Fruit fly (Drosophila melanogaster) whole organism, embryonic: ENCODE results near the gene Ctr1B.

ENCODE experiments used
- Ada2b ChIP-seq: fragments of 200-800 bp; sonication (Bioruptor generic); IDR thresholded peaks from 2 replicates; pipeline ENCODE4 v1.3.6; 2022; ENCODE audit warnings: missing biosample characterization, missing genetic modification characterization
- CG10267 ChIP-seq: fragments of 200-800 bp; sonication (Bioruptor generic); optimal IDR thresholded peaks from 2 replicates; lab custom pipeline; 2018; ENCODE audit warnings: missing biosample characterization, mild to moderate bottlenecking, missing genetic modification characterization, moderate library complexity
- CG10274 ChIP-seq: fragments of 200-800 bp; sonication (Bioruptor generic); optimal IDR thresholded peaks from 3 replicates; lab custom pipeline; 2017; ENCODE audit warnings: missing biosample characterization, mild to moderate bottlenecking, missing genetic modification characterization
- CG11085 ChIP-seq: fragments of 200-800 bp; sonication (Bioruptor generic); IDR thresholded peaks from 2 replicates; pipeline ENCODE4 v1.3.6; 2022; ENCODE audit warnings: missing biosample characterization, missing genetic modification characterization
- CG11696 ChIP-seq: fragments of 200-800 bp; sonication (Bioruptor generic); IDR thresholded peaks from 2 replicates; pipeline ENCODE4 v1.3.6; 2022; ENCODE audit warnings: missing biosample characterization, missing genetic modification characterization
- CG12219 ChIP-seq: fragments of 200-800 bp; sonication (Bioruptor generic); optimal IDR thresholded peaks from 3 replicates; lab custom pipeline; 2018; ENCODE audit warnings: missing biosample characterization, mild to moderate bottlenecking, missing genetic modification characterization
- CG14441 ChIP-seq: fragments of 200-800 bp; sonication (Bioruptor generic); IDR thresholded peaks from 2 replicates; pipeline ENCODE4 v1.3.6; 2022; ENCODE audit warnings: missing biosample characterization, missing genetic modification characterization
- CG16779 ChIP-seq: fragments of 200-800 bp; sonication (Bioruptor generic); IDR thresholded peaks from 2 replicates; pipeline ENCODE4 v1.3.6; 2022; ENCODE audit warnings: missing biosample characterization, missing genetic modification characterization
- CG16813 ChIP-seq: fragments of 200-800 bp; sonication (Bioruptor generic); IDR thresholded peaks from 3 replicates; pipeline ENCODE4 v1.3.6; 2022; ENCODE audit warnings: missing biosample characterization, missing genetic modification characterization; ENCODE audit not compliant: partially characterized antibody
- CG16863 ChIP-seq: fragments of 200-800 bp; sonication (Bioruptor generic); optimal IDR thresholded peaks from 3 replicates; lab custom pipeline; 2016; ENCODE audit warnings: missing biosample characterization, missing genetic modification characterization
- CG17568 ChIP-seq: fragments of 200-800 bp; sonication (Bioruptor generic); optimal IDR thresholded peaks from 2 replicates; lab custom pipeline; 2018; ENCODE audit warnings: missing biosample characterization, mild to moderate bottlenecking, missing genetic modification characterization, moderate library complexity
- CG18599 ChIP-seq: fragments of 200-800 bp; sonication (Bioruptor generic); optimal IDR thresholded peaks from 3 replicates; lab custom pipeline; 2017; ENCODE audit warnings: missing biosample characterization, missing genetic modification characterization, mild to moderate bottlenecking, moderate library complexity, missing genetic modification reagents
- CG2202 ChIP-seq: fragments of 200-800 bp; sonication (Bioruptor generic); optimal IDR thresholded peaks from 2 replicates; lab custom pipeline; 2018; ENCODE audit warnings: missing biosample characterization, mild to moderate bottlenecking, missing genetic modification characterization
- CG31224 ChIP-seq: fragments of 200-800 bp; sonication (Bioruptor generic); IDR thresholded peaks from 2 replicates; pipeline ENCODE4 v1.3.6; 2022; ENCODE audit warnings: missing biosample characterization, missing genetic modification characterization
- CG32532 ChIP-seq: fragments of 200-800 bp; sonication (Bioruptor generic); IDR thresholded peaks from 2 replicates; pipeline ENCODE4 v1.3.6; 2022; ENCODE audit warnings: missing biosample characterization, missing genetic modification characterization
- CG3281 ChIP-seq: fragments of 200-800 bp; sonication (Bioruptor generic); optimal IDR thresholded peaks from 3 replicates; lab custom pipeline; 2017; ENCODE audit warnings: missing biosample characterization, mild to moderate bottlenecking, missing genetic modification characterization
- CG4617 ChIP-seq: fragments of 200-800 bp; sonication (Bioruptor generic); optimal IDR thresholded peaks from 3 replicates; lab custom pipeline; 2016; ENCODE audit warnings: missing biosample characterization, missing genetic modification characterization, borderline replicate concordance
- CG4707 ChIP-seq: fragments of 200-800 bp; sonication (Bioruptor generic); optimal IDR thresholded peaks from 2 replicates; lab custom pipeline; 2018; ENCODE audit warnings: missing biosample characterization, mild to moderate bottlenecking, missing genetic modification characterization, moderate library complexity
- CG5180 ChIP-seq: fragments of 200-800 bp; sonication (Bioruptor generic); optimal IDR thresholded peaks from 3 replicates; lab custom pipeline; 2017; ENCODE audit warnings: missing biosample characterization, missing genetic modification characterization, mild to moderate bottlenecking, moderate library complexity, missing genetic modification reagents
- CG9932 ChIP-seq: fragments of 200-800 bp; sonication (Bioruptor generic); IDR thresholded peaks from 2 replicates; pipeline ENCODE4 v1.3.6; 2022; ENCODE audit warnings: missing biosample characterization, missing genetic modification characterization
- Dbx ChIP-seq: fragments of 200-800 bp; sonication (Bioruptor generic); IDR thresholded peaks from 3 replicates; pipeline ENCODE4 v1.3.6; 2022; ENCODE audit warnings: missing biosample characterization, missing genetic modification characterization
- Drgx ChIP-seq: fragments of 200-800 bp; sonication (Bioruptor generic); IDR thresholded peaks from 2 replicates; pipeline ENCODE4 v1.3.6; 2022; ENCODE audit warnings: missing biosample characterization, missing genetic modification characterization
- H2.0 ChIP-seq: fragments of 200-800 bp; sonication (Bioruptor generic); IDR thresholded peaks from 2 replicates; pipeline ENCODE4 v1.3.6; 2022; ENCODE audit warnings: missing biosample characterization, missing genetic modification characterization
- HLH3B ChIP-seq: fragments of 200-800 bp; sonication (Bioruptor generic); IDR thresholded peaks from 2 replicates; pipeline ENCODE4 v1.3.6; 2022; ENCODE audit warnings: missing biosample characterization, missing genetic modification characterization
- MTF-1 ChIP-seq: fragments of 200-800 bp; sonication (Bioruptor generic); optimal IDR thresholded peaks from 2 replicates; lab custom pipeline; 2018; ENCODE audit warnings: missing biosample characterization, mild to moderate bottlenecking, missing genetic modification characterization, borderline replicate concordance
- Nf-YA ChIP-seq: fragments of 200-800 bp; sonication (Bioruptor generic); IDR thresholded peaks from 2 replicates; pipeline ENCODE4 v1.3.6; 2022; ENCODE audit warnings: missing biosample characterization, missing genetic modification characterization
- PHDP ChIP-seq: fragments of 200-800 bp; sonication (Bioruptor generic); optimal IDR thresholded peaks from 3 replicates; lab custom pipeline; 2018; ENCODE audit warnings: missing biosample characterization, mild to moderate bottlenecking, missing genetic modification characterization, moderate library complexity
- Scr ChIP-seq: fragments of 200-800 bp; sonication (Bioruptor generic); IDR thresholded peaks from 2 replicates; pipeline ENCODE4 v1.3.6; 2022; ENCODE audit warnings: missing biosample characterization, missing genetic modification characterization; ENCODE audit not compliant: partially characterized antibody
- Sin3A ChIP-seq: fragments of >200 bp; optimal IDR thresholded peaks from 2 replicates; lab custom pipeline; 2018
- al ChIP-seq: fragments of 200-800 bp; sonication (Bioruptor generic); IDR thresholded peaks from 2 replicates; pipeline ENCODE4 v1.3.6; 2022; ENCODE audit warnings: missing biosample characterization, missing genetic modification characterization
- dm ChIP-seq: fragments of 200-800 bp; sonication (Bioruptor generic); optimal IDR thresholded peaks from 3 replicates; lab custom pipeline; 2016; ENCODE audit warnings: missing biosample characterization, missing genetic modification characterization
- dmrt11E ChIP-seq: fragments of 200-800 bp; sonication (Bioruptor generic); optimal IDR thresholded peaks from 3 replicates; lab custom pipeline; 2018; ENCODE audit warnings: missing biosample characterization, mild to moderate bottlenecking, missing genetic modification characterization, moderate library complexity
- eve ChIP-seq, 2 experiments: fragments of >200 bp; optimal IDR thresholded peaks; 2 replicates each; lab custom pipeline; 2017; ENCODE audit warnings: missing biosample characterization in 2 of 2, missing genetic modification characterization in 2 of 2
- fd3F ChIP-seq: fragments of 200-800 bp; sonication (Bioruptor generic); optimal IDR thresholded peaks from 2 replicates; lab custom pipeline; 2018; ENCODE audit warnings: missing biosample characterization, mild to moderate bottlenecking, missing genetic modification characterization, moderate library complexity
- gcm2 ChIP-seq: fragments of 200-800 bp; sonication (Bioruptor generic); optimal IDR thresholded peaks from 2 replicates; lab custom pipeline; 2016; ENCODE audit warnings: missing biosample characterization, missing genetic modification characterization
- jigr1 ChIP-seq: fragments of 200-800 bp; sonication (Bioruptor generic); IDR thresholded peaks from 3 replicates; pipeline ENCODE4 v1.3.6; 2022; ENCODE audit warnings: missing biosample characterization, missing genetic modification characterization
- mam ChIP-seq: fragments of 200-800 bp; sonication (Bioruptor generic); optimal IDR thresholded peaks from 3 replicates; lab custom pipeline; 2016; ENCODE audit warnings: missing biosample characterization, missing genetic modification characterization
- nerfin-1 ChIP-seq: fragments of 200-800 bp; sonication (Bioruptor generic); optimal IDR thresholded peaks from 3 replicates; lab custom pipeline; 2019; ENCODE audit warnings: missing biosample characterization, mild to moderate bottlenecking, missing genetic modification characterization, moderate library complexity
- nerfin-2 ChIP-seq: fragments of 200-800 bp; sonication (Bioruptor generic); IDR thresholded peaks from 2 replicates; pipeline ENCODE4 v1.3.6; 2022; ENCODE audit warnings: missing biosample characterization, missing genetic modification characterization; ENCODE audit not compliant: partially characterized antibody
- onecut ChIP-seq: fragments of 200-800 bp; sonication (Bioruptor generic); IDR thresholded peaks from 2 replicates; pipeline ENCODE4 v1.3.6; 2022; ENCODE audit warnings: missing biosample characterization, missing genetic modification characterization
- rib ChIP-seq: fragments of 200-800 bp; sonication (Bioruptor generic); IDR thresholded peaks from 2 replicates; pipeline ENCODE4 v1.3.6; 2022; ENCODE audit warnings: missing biosample characterization, missing genetic modification characterization
- sens ChIP-seq: fragments of 200-800 bp; sonication (Bioruptor generic); peaks from one replicate; lab custom pipeline; 2016; ENCODE audit warnings: missing biosample characterization, missing genetic modification characterization
- seq ChIP-seq: fragments of 200-800 bp; sonication (Bioruptor generic); IDR thresholded peaks from 2 replicates; pipeline ENCODE4 v1.3.6; 2022; ENCODE audit warnings: missing biosample characterization, missing genetic modification characterization
- so ChIP-seq: fragments of 200-800 bp; sonication (Bioruptor generic); IDR thresholded peaks from 3 replicates; pipeline ENCODE4 v1.3.6; 2022; ENCODE audit warnings: missing biosample characterization, missing genetic modification characterization
- tap ChIP-seq: fragments of 200-800 bp; optimal IDR thresholded peaks from 3 replicates; lab custom pipeline; 2019; ENCODE audit warnings: missing biosample characterization, mild to moderate bottlenecking, missing genetic modification characterization, moderate library complexity
- toy ChIP-seq: fragments of 200-800 bp; sonication (Bioruptor generic); IDR thresholded peaks from 2 replicates; pipeline ENCODE4 v1.3.6; 2022; ENCODE audit warnings: missing biosample characterization, missing genetic modification characterization
- tup ChIP-seq: fragments of 200-800 bp; sonication (Bioruptor generic); optimal IDR thresholded peaks from 2 replicates; lab custom pipeline; 2016; ENCODE audit warnings: missing biosample characterization, mild to moderate bottlenecking, missing genetic modification characterization, moderate library complexity
- usp ChIP-seq: fragments of >200 bp; optimal IDR thresholded peaks from 2 replicates; lab custom pipeline; 2017; ENCODE audit warnings: missing biosample characterization, missing genetic modification characterization
- vfl ChIP-seq: fragments of 200-800 bp; sonication (Bioruptor generic); optimal IDR thresholded peaks from 2 replicates; lab custom pipeline; 2016; ENCODE audit warnings: missing biosample characterization, missing genetic modification characterization
- yki ChIP-seq: fragments of >200 bp; optimal IDR thresholded peaks from 3 replicates; lab custom pipeline; 2018
- zen2 ChIP-seq: fragments of 200-800 bp; sonication (Bioruptor generic); IDR thresholded peaks from 3 replicates; pipeline ENCODE4 v1.3.6; 2022; ENCODE audit warnings: missing biosample characterization, missing genetic modification characterization; ENCODE audit not compliant: partially characterized antibody

Gene Ctr1B

dm6 chr3R:8354458-8354857, 37.0 kb downstream of the Ctr1B start (continued):
- TF ChIP-seq seq (GFP tag; lab: Robert Waterston, UW) (peak; percentile 28; the same call in 1 of the 2 replicates), al (GFP tag; lab: Robert Waterston, UW) (peak; percentile 55; the same call in 1 of the 2 replicates), CG18599 (GFP tag; lab: Kevin White, UChicago) (peak; percentile 67), CG11085 (peak; percentile 68), CG32532 (peak; percentile 73), fd3F (GFP tag; lab: Kevin White, UChicago) (peak; percentile 28), HLH3B (peak; percentile 62), CG11696 (GFP tag; lab: Robert Waterston, UW) (peak; percentile 48), so (GFP tag; lab: Robert Waterston, UW) (peak; percentile 62; the same call in 1 of the 3 replicates), CG9932 (GFP tag; lab: Robert Waterston, UW) (peak; percentile 71), MTF-1 (peak; percentile 21)

- peak; percentile 40; the same call in 1 of the 2 replicates for TF ChIP-seq Ada2b
- no peak for TF ChIP-seq Sin3A (lab: Kevin White, UChicago)
- no peak for TF ChIP-seq usp (GFP tag; lab: Kevin White, UChicago)
- peak; percentile 61 for TF ChIP-seq CG14441 (GFP tag; lab: Robert Waterston, UW)
- TF ChIP-seq nerfin-2 (GFP tag; lab: Robert Waterston, UW), result no peak
- TF ChIP-seq CG16813 (GFP tag; lab: Robert Waterston, UW), result no peak
- TF ChIP-seq tap, result peak; percentile 51
- TF ChIP-seq vfl (GFP tag; lab: Kevin White, UChicago), result no peak
- TF ChIP-seq CG31224, result no peak
- TF ChIP-seq rib (GFP tag; lab: Robert Waterston, UW), result no peak
- 0 out of 2 replicates have a peak, but pooled peaks have one; percentile 12 for TF ChIP-seq H2.0 (GFP tag; lab: Robert Waterston, UW)
- TF ChIP-seq CG16863 (GFP tag; lab: Kevin White, UChicago), result no peak
- no peak for TF ChIP-seq tup (GFP tag; lab: Kevin White, UChicago)
- no peak for TF ChIP-seq PHDP
- TF ChIP-seq CG5180, result no peak
- TF ChIP-seq onecut (GFP tag; lab: Robert Waterston, UW), result no peak
- no peak for TF ChIP-seq CG12219 (GFP tag; lab: Kevin White, UChicago)
- no peak for TF ChIP-seq yki (lab: Kevin White, UChicago)
- no peak for TF ChIP-seq dmrt11E (tag; lab: Kevin White, UChicago)
- no peak for TF ChIP-seq CG4617
- TF ChIP-seq CG2202, result no peak
- no peak for TF ChIP-seq CG16779 (GFP tag; lab: Robert Waterston, UW)
- TF ChIP-seq sens (GFP tag; lab: Kevin White, UChicago), result peak; percentile 79
- no peak for TF ChIP-seq nerfin-1 (tag; lab: Kevin White, UChicago)
- no peak for TF ChIP-seq Dbx (GFP tag; lab: Robert Waterston, UW)
- no peak for TF ChIP-seq CG10267
- no peak for TF ChIP-seq mam (GFP tag; lab: Kevin White, UChicago)
- TF ChIP-seq Drgx (GFP tag; lab: Robert Waterston, UW), result peak; percentile 95
- no peak for TF ChIP-seq toy (GFP tag; lab: Robert Waterston, UW)
- no peak for TF ChIP-seq CG10274 (GFP tag; lab: Kevin White, UChicago)
- no peak for TF ChIP-seq Scr (GFP tag; lab: Robert Waterston, UW)
- no peak for TF ChIP-seq zen2
- no peak for TF ChIP-seq dm (GFP tag; lab: Kevin White, UChicago)
- no peak for TF ChIP-seq jigr1
- TF ChIP-seq HLH3B, result peak; percentile 52; the same call in 1 of the 2 replicates
- TF ChIP-seq Nf-YA, result peak; percentile 37; the same call in 1 of the 2 replicates
- TF ChIP-seq CG3281 (GFP tag; lab: Kevin White, UChicago), result no peak
- no peak for TF ChIP-seq CG17568 (GFP tag; lab: Kevin White, UChicago)
- no peak for TF ChIP-seq eve (GFP tag; optimal IDR thresholded peaks at IDR 0.05; lab: Kevin White, UChicago)
- TF ChIP-seq CG4707 (GFP tag; lab: Kevin White, UChicago), result no peak
- TF ChIP-seq gcm2 (GFP tag; lab: Kevin White, UChicago), result no peak
These were observed 37.6 kb downstream of the Ctr1B start for dm6 chr3R:8354969-8355368.
